Fruit fly (Drosophila melanogaster) whole organism, prepupa: ENCODE data around the gene EMC5.

Experiments
- CG11294 ChIP-seq: fragments of 200-800 bp; sonication (Bioruptor generic); IDR thresholded peaks from 2 replicates; pipeline ENCODE4 v1.3.6; 2022; ENCODE audit warnings: missing biosample characterization, missing genetic modification characterization
- CG15336 ChIP-seq: fragments of 200-800 bp; sonication (Bioruptor generic); IDR thresholded peaks from 2 replicates; pipeline ENCODE4 v1.3.6; 2022; ENCODE audit warnings: missing biosample characterization, missing genetic modification characterization
- CG16779 ChIP-seq: fragments of 200-800 bp; sonication (Bioruptor generic); optimal IDR thresholded peaks from 3 replicates; lab custom pipeline; 2017; ENCODE audit warnings: missing biosample characterization, mild to moderate bottlenecking, missing genetic modification characterization
- CG31627 ChIP-seq: fragments of 200-800 bp; sonication (Bioruptor generic); optimal IDR thresholded peaks from 3 replicates; lab custom pipeline; 2016; ENCODE audit warnings: missing biosample characterization, missing genetic modification characterization
- CG34406 ChIP-seq: fragments of 200-800 bp; sonication (Bioruptor generic); optimal IDR thresholded peaks from 3 replicates; lab custom pipeline; 2016; ENCODE audit warnings: missing biosample characterization, missing genetic modification characterization
- CG3919 ChIP-seq: fragments of 200-800 bp; sonication (Bioruptor generic); optimal IDR thresholded peaks from 3 replicates; lab custom pipeline; 2016; ENCODE audit warnings: missing biosample characterization, missing genetic modification characterization
- CG4318 ChIP-seq: fragments of 200-800 bp; sonication (Bioruptor generic); optimal IDR thresholded peaks from 3 replicates; lab custom pipeline; 2017; ENCODE audit warnings: missing biosample characterization, mild to moderate bottlenecking, missing genetic modification characterization
- CG6854 ChIP-seq: fragments of 200-800 bp; sonication (Bioruptor generic); optimal IDR thresholded peaks from 2 replicates; lab custom pipeline; 2017; ENCODE audit warnings: missing biosample characterization, mild to moderate bottlenecking, missing genetic modification characterization
- CG7368 ChIP-seq: fragments of 200-800 bp; sonication (Bioruptor generic); optimal IDR thresholded peaks from 3 replicates; lab custom pipeline; 2016; ENCODE audit warnings: missing biosample characterization, missing genetic modification characterization
- CG8119 ChIP-seq: fragments of 200-800 bp; sonication (Bioruptor generic); IDR thresholded peaks from 3 replicates; pipeline ENCODE4 v1.3.6; 2022; ENCODE audit warnings: missing biosample characterization, missing genetic modification characterization
- CG9139 ChIP-seq: fragments of 200-800 bp; sonication (Bioruptor generic); optimal IDR thresholded peaks from 3 replicates; lab custom pipeline; 2017; ENCODE audit warnings: missing biosample characterization, mild to moderate bottlenecking, missing genetic modification characterization
- Eip75B ChIP-seq: fragments of 200-800 bp; sonication (Bioruptor generic); optimal IDR thresholded peaks from 3 replicates; lab custom pipeline; 2016; ENCODE audit warnings: missing biosample characterization, missing genetic modification characterization
- Eip78C ChIP-seq: fragments of 200-800 bp; sonication (Bioruptor generic); peaks from one replicate; lab custom pipeline; 2016; ENCODE audit warnings: missing biosample characterization, missing genetic modification characterization
- Eip93F ChIP-seq: fragments of 200-800 bp; sonication (Bioruptor generic); optimal IDR thresholded peaks from 2 replicates; lab custom pipeline; 2016; ENCODE audit warnings: missing biosample characterization, mild to moderate bottlenecking, missing genetic modification characterization
- Ets21C ChIP-seq: fragments of 200-800 bp; sonication (Bioruptor generic); optimal IDR thresholded peaks from 3 replicates; lab custom pipeline; 2016; ENCODE audit warnings: missing biosample characterization, missing genetic modification characterization
- Ets96B ChIP-seq: fragments of 200-800 bp; optimal IDR thresholded peaks from 2 replicates; lab custom pipeline; 2019; ENCODE audit warnings: missing biosample characterization, mild to moderate bottlenecking, missing genetic modification characterization, moderate library complexity
- Hr39 ChIP-seq: fragments of 200-800 bp; sonication (Bioruptor generic); optimal IDR thresholded peaks from 2 replicates; lab custom pipeline; 2016; ENCODE audit warnings: missing biosample characterization, missing genetic modification characterization
- Smox ChIP-seq: fragments of 200-800 bp; sonication (Bioruptor generic); optimal IDR thresholded peaks from 3 replicates; lab custom pipeline; 2016; ENCODE audit warnings: missing biosample characterization, missing genetic modification characterization
- Sox102F ChIP-seq: fragments of 200-800 bp; sonication (Bioruptor generic); optimal IDR thresholded peaks from 2 replicates; lab custom pipeline; 2016; ENCODE audit warnings: missing biosample characterization, mild to moderate bottlenecking, missing genetic modification characterization
- Sox15 ChIP-seq: fragments of 200-800 bp; sonication (Bioruptor generic); optimal IDR thresholded peaks from 3 replicates; lab custom pipeline; 2016; ENCODE audit warnings: missing biosample characterization, missing genetic modification characterization
- achi ChIP-seq: fragments of 200-800 bp; sonication (Bioruptor generic); optimal IDR thresholded peaks from 3 replicates; lab custom pipeline; 2016; ENCODE audit warnings: missing biosample characterization, missing genetic modification characterization
- acj6 ChIP-seq: fragments of 200-800 bp; sonication (Bioruptor generic); optimal IDR thresholded peaks from 3 replicates; lab custom pipeline; 2016; ENCODE audit warnings: missing biosample characterization, missing genetic modification characterization
- esn ChIP-seq: fragments of 200-800 bp; sonication (Bioruptor generic); optimal IDR thresholded peaks from 2 replicates; lab custom pipeline; 2016; ENCODE audit warnings: missing biosample characterization, mild to moderate bottlenecking, missing genetic modification characterization, moderate library complexity
- net ChIP-seq: fragments of 200-800 bp; sonication (Bioruptor generic); optimal IDR thresholded peaks from 3 replicates; lab custom pipeline; 2016; ENCODE audit warnings: missing biosample characterization, missing genetic modification characterization
- salr ChIP-seq, 2 experiments: fragments of 200-800 bp; sonication (Bioruptor generic); optimal IDR thresholded peaks; 3 replicates each; lab custom pipeline; 2016 to 2018; ENCODE audit warnings: missing biosample characterization in 2 of 2, missing genetic modification characterization in 2 of 2, mild to moderate bottlenecking in 1 of 2
- spab ChIP-seq: fragments of 200-800 bp; sonication (Bioruptor generic); optimal IDR thresholded peaks from 2 replicates; lab custom pipeline; 2017; ENCODE audit warnings: missing biosample characterization, mild to moderate bottlenecking, missing genetic modification characterization, missing genetic modification reagents
- ss ChIP-seq, 2 experiments: fragments of 200-800 bp; sonication (Bioruptor generic); optimal IDR thresholded peaks; 2 replicates in 1 of 2; 3 replicates in 1 of 2; lab custom pipeline; 2017 to 2018; ENCODE audit warnings: mild to moderate bottlenecking in 2 of 2, missing biosample characterization in 2 of 2, missing genetic modification characterization in 2 of 2, moderate library complexity in 1 of 2
- topi ChIP-seq: fragments of 200-800 bp; sonication (Bioruptor generic); optimal IDR thresholded peaks from 3 replicates; lab custom pipeline; 2016; ENCODE audit warnings: missing biosample characterization, missing genetic modification characterization
- vri ChIP-seq: fragments of 200-800 bp; sonication (Bioruptor generic); optimal IDR thresholded peaks from 3 replicates; lab custom pipeline; 2016; ENCODE audit warnings: missing biosample characterization, mild to moderate bottlenecking, missing genetic modification characterization

Gene EMC5

dm6 chr2L:19036105-19036714 lies 48.7 kb downstream of the EMC5 start (continued):
- no peak for TF ChIP-seq vri
- no peak for TF ChIP-seq Eip75B (GFP tag; lab: Kevin White, UChicago)
- TF ChIP-seq CG4318 (GFP tag; lab: Kevin White, UChicago), result no peak
- TF ChIP-seq ss (GFP tag; optimal IDR thresholded peaks at IDR 0.05; lab: Kevin White, UChicago), result peak in 1 of 2 experiments; percentile 7
- TF ChIP-seq CG16779, result no peak
- no peak for TF ChIP-seq Ets21C (GFP tag; lab: Kevin White, UChicago)
- TF ChIP-seq CG31627 (GFP tag; lab: Kevin White, UChicago), result no peak
- TF ChIP-seq acj6, result peak; percentile 10
- no peak for TF ChIP-seq spab (GFP tag; lab: Kevin White, UChicago)
- TF ChIP-seq Hr39, result no peak
- no peak for TF ChIP-seq Eip93F
- no peak for TF ChIP-seq salr (GFP tag; optimal IDR thresholded peaks at IDR 0.05; lab: Kevin White, UChicago)
- TF ChIP-seq Sox102F (GFP tag; lab: Kevin White, UChicago), result no peak
- TF ChIP-seq esn (GFP tag; lab: Kevin White, UChicago), result peak; percentile 14
- TF ChIP-seq CG11294, result no peak
- TF ChIP-seq Smox (GFP tag; lab: Kevin White, UChicago), result no peak
- TF ChIP-seq achi (GFP tag; lab: Kevin White, UChicago), result peak; percentile 8
- TF ChIP-seq CG7368 (GFP tag; lab: Kevin White, UChicago), result no peak
- no peak for TF ChIP-seq Ets96B (tag; lab: Kevin White, UChicago)
- TF ChIP-seq net (GFP tag; lab: Kevin White, UChicago), result no peak
- TF ChIP-seq CG15336 (GFP tag; lab: Robert Waterston, UW), result no peak
- no peak for TF ChIP-seq CG6854
- TF ChIP-seq, all 60 proteins: peak for 13

- TF ChIP-seq CG34406 (no peak), Eip78C (GFP tag; lab: Kevin White, UChicago) (peak; percentile 58)
Measured at dm6 chr2L:19037011-19037410, 49.5 kb downstream of the EMC5 start.

dm6 chr2L:19037455-19037854 lies 49.9 kb downstream of the EMC5 start:
- TF ChIP-seq CG6854 (no peak), achi (GFP tag; lab: Kevin White, UChicago) (no peak), CG8119 (GFP tag; lab: Robert Waterston, UW) (no peak), salr (GFP tag; optimal IDR thresholded peaks at IDR 0.05; lab: Kevin White, UChicago) (no peak), ss (GFP tag; optimal IDR thresholded peaks at IDR 0.05; lab: Kevin White, UChicago) (no peak), Eip93F (no peak), topi (GFP tag; lab: Kevin White, UChicago) (no peak), CG9139 (no peak), Eip78C (GFP tag; lab: Kevin White, UChicago) (peak; percentile 35), Sox15 (GFP tag; lab: Kevin White, UChicago) (no peak), CG3919 (no peak), net (GFP tag; lab: Kevin White, UChicago) (peak; percentile 4)
